Fruit fly (Drosophila melanogaster) whole organism, prepupa: ENCODE results near the gene CG33514.

Experiments
- CG31627 ChIP-seq: fragments of 200-800 bp; sonication (Bioruptor generic); optimal IDR thresholded peaks from 3 replicates; lab custom pipeline; 2016; ENCODE audit warnings: missing biosample characterization, missing genetic modification characterization
- CG34406 ChIP-seq: fragments of 200-800 bp; sonication (Bioruptor generic); optimal IDR thresholded peaks from 3 replicates; lab custom pipeline; 2016; ENCODE audit warnings: missing biosample characterization, missing genetic modification characterization
- CG6808 ChIP-seq: fragments of 200-800 bp; sonication (Bioruptor generic); optimal IDR thresholded peaks from 3 replicates; lab custom pipeline; 2017; ENCODE audit warnings: missing biosample characterization, missing genetic modification characterization, mild to moderate bottlenecking, moderate library complexity, missing genetic modification reagents

- TF ChIP-seq CG34406 (no peak), CG6808 (GFP tag; lab: Kevin White, UChicago) (no peak), CG31627 (no peak)
These were observed 34.7 kb downstream of the CG33514 start for dm6 chr3L:4399905-4400304.
